Fruit fly (Drosophila melanogaster) whole organism, embryonic: ENCODE results near the gene CG7611.

Experiments
- Sry-δ ChIP-seq: fragments of 200-800 bp; sonication (Bioruptor generic); optimal IDR thresholded peaks from 2 replicates; lab custom pipeline; 2016; ENCODE audit warnings: missing biosample characterization, missing genetic modification characterization
- fru ChIP-seq: fragments of >200 bp; optimal IDR thresholded peaks from 2 replicates; lab custom pipeline; 2017

DNA sequence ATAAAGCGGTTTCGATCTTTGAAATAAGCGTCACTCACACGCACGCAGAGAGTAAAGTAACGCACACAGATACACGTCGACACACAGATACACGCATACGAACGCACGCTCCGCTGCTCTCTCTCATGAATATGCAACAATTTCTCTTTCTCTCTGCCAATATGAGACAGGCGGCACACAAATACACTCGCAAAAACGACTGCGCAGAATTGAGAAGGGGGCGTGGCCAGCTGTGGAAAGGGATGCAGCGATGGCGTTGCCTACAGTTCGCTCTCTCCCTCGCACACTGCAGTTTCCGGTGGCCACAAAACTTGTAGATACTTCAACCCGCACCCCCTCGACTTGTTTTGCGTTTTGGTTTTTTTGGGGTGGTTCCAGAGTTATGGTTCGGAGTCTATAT, 43.4 kb upstream of the CG7611 start:
- TF ChIP-seq Sry-δ (GFP tag; lab: Kevin White, UChicago) (no peak), fru (no peak)
